Worm (Caenorhabditis elegans): ENCODE measurements around the gene C07A9.5.

The C07A9.5 gene

ce11 chrIII:9720191-9720590 lies 37.6 kb upstream of the C07A9.5 start, which contains the start of gene ncx-7:
TSS of gene ncx-7 (minus strand) at chrIII:9720291.
- no peak for TF ChIP-seq lin-13 (tag; optimal IDR thresholded peaks at IDR 0.05)
- no peak for TF ChIP-seq unc-39 (tag; optimal IDR thresholded peaks at IDR 0.05)
- TF ChIP-seq lin-32 (GFP tag; optimal IDR thresholded peaks at IDR 0.05) = no peak
- TF ChIP-seq mep-1 (tag; optimal IDR thresholded peaks at IDR 0.05) = no peak
- no peak for TF ChIP-seq unc-62 (GFP tag; optimal IDR thresholded peaks at IDR 0.05)
- TF ChIP-seq M03D4.4 (tag; optimal IDR thresholded peaks at IDR 0.05) = no peak
- no peak for TF ChIP-seq flh-1 (GFP tag; optimal IDR thresholded peaks at IDR 0.05)
- no peak for TF ChIP-seq nhr-237 (tag; optimal IDR thresholded peaks at IDR 0.05)
- no peak for TF ChIP-seq zip-8 (tag; optimal IDR thresholded peaks at IDR 0.05)
- no peak for TF ChIP-seq ces-1 (GFP tag; optimal IDR thresholded peaks at IDR 0.05)
- TF ChIP-seq nhr-76 (tag; optimal IDR thresholded peaks at IDR 0.05) = no peak
- no peak for TF ChIP-seq lsy-2 (tag; optimal IDR thresholded peaks at IDR 0.05)
- no peak for TF ChIP-seq snpc-4 (tag; optimal IDR thresholded peaks at IDR 0.05)
- no peak for TF ChIP-seq ceh-83 (GFP tag; optimal IDR thresholded peaks at IDR 0.05)
- TF ChIP-seq elt-1 (tag; optimal IDR thresholded peaks at IDR 0.05; ENCODE audit: borderline replicate concordance, insufficient read depth) = no peak

DNA sequence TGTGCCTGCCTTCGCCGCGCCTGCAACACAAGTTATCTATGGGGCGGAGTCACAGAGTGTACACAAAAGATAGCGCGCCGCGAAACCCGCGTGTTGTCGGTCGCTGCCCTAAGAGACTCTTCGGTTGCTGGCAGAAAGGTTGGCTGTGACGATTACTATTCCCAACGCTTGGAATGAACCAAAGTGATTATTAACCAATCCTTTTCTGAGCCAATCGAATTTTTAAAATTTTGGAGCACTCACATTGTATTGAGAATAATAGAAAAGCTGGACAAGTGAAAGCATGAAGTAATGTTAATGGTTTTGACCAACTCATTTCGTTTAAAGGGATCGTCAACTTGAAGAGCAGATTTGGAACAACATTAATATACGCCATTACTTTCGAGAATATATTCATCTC lies 34.6 kb upstream of the C07A9.5 start:
- TF ChIP-seq tbx-8 (GFP tag; optimal IDR thresholded peaks at IDR 0.05) = no peak
- no peak for TF ChIP-seq flh-1 (GFP tag; optimal IDR thresholded peaks at IDR 0.05)
- no peak for TF ChIP-seq nhr-76 (tag; optimal IDR thresholded peaks at IDR 0.05)
- TF ChIP-seq lsy-2 (tag; optimal IDR thresholded peaks at IDR 0.05) = no peak
- TF ChIP-seq nhr-28 (tag; optimal IDR thresholded peaks at IDR 0.05) = no peak
- TF ChIP-seq unc-62 (GFP tag; optimal IDR thresholded peaks at IDR 0.05) = no peak
- TF ChIP-seq elt-3 (tag; optimal IDR thresholded peaks at IDR 0.05) = no peak
- no peak for TF ChIP-seq ces-1 (GFP tag; optimal IDR thresholded peaks at IDR 0.05)
- TF ChIP-seq ztf-11 (tag; optimal IDR thresholded peaks at IDR 0.05) = no peak
- no peak for TF ChIP-seq zip-8 (tag; optimal IDR thresholded peaks at IDR 0.05)
- no peak for TF ChIP-seq lin-32 (GFP tag; optimal IDR thresholded peaks at IDR 0.05)
- no peak for TF ChIP-seq lin-13 (tag; optimal IDR thresholded peaks at IDR 0.05)
- TF ChIP-seq ceh-39 (tag; optimal IDR thresholded peaks at IDR 0.05) = no peak
- TF ChIP-seq M03D4.4 (tag; optimal IDR thresholded peaks at IDR 0.05) = no peak
- no peak for TF ChIP-seq mep-1 (tag; optimal IDR thresholded peaks at IDR 0.05)
- no peak for TF ChIP-seq sem-2 (GFP tag; optimal IDR thresholded peaks at IDR 0.05)
- TF ChIP-seq drap-1 (GFP tag; optimal IDR thresholded peaks at IDR 0.05) = no peak
- TF ChIP-seq mab-5 (tag; optimal IDR thresholded peaks at IDR 0.05) = no peak
- no peak for TF ChIP-seq blmp-1 (tag; optimal IDR thresholded peaks at IDR 0.05)
- no peak for TF ChIP-seq nhr-12 (tag; optimal IDR thresholded peaks at IDR 0.05)

DNA sequence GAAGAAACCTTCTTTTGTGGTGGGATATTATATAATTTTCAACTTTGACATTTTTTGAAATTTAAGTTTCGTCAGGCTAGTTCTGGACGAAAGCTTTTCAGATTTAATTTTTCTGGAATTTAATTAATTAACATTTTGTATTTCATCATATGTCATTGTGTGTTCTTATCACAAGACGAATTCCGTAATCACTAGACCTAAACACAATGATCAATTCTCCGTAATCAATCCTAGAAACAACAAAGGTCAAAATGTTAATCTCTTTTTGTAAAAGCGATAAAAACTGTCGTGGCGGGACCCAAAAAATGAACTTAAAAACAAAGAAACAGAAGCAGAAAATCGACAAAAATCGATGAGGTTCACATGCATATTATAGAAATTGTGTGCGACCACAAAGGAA lies 32.1 kb upstream of the C07A9.5 start:
- TF ChIP-seq mab-5 (tag; optimal IDR thresholded peaks at IDR 0.05) (no peak), snpc-4 (tag; optimal IDR thresholded peaks at IDR 0.05) (no peak), unc-39 (tag; optimal IDR thresholded peaks at IDR 0.05) (no peak), ceh-39 (tag; optimal IDR thresholded peaks at IDR 0.05) (no peak), lsy-2 (tag; optimal IDR thresholded peaks at IDR 0.05) (no peak), ham-2 (GFP tag; optimal IDR thresholded peaks at IDR 0.05) (no peak), elt-1 (tag; optimal IDR thresholded peaks at IDR 0.05; ENCODE audit: borderline replicate concordance, insufficient read depth) (no peak), hlh-1 (tag; optimal IDR thresholded peaks at IDR 0.05) (no peak)

- TF ChIP-seq nhr-76 (tag; optimal IDR thresholded peaks at IDR 0.05) (no peak), ceh-43 (GFP tag; optimal IDR thresholded peaks at IDR 0.05) (no peak), unc-39 (tag; optimal IDR thresholded peaks at IDR 0.05) (no peak), sptf-1 (tag; optimal IDR thresholded peaks at IDR 0.05) (no peak), nhr-28 (tag; optimal IDR thresholded peaks at IDR 0.05) (no peak), ham-2 (GFP tag; optimal IDR thresholded peaks at IDR 0.05) (no peak), bed-3 (GFP tag; optimal IDR thresholded peaks at IDR 0.05) (no peak), unc-62 (GFP tag; optimal IDR thresholded peaks at IDR 0.05) (no peak)
These were observed 31.2 kb upstream of the C07A9.5 start, which contains the start of gene ncx-6 for ce11 chrIII:9713862-9714261. TSS of gene ncx-6 (minus strand) at chrIII:9713949.

- TF ChIP-seq ces-1 (GFP tag; optimal IDR thresholded peaks at IDR 0.05) = no peak
- no peak for TF ChIP-seq flh-1 (GFP tag; optimal IDR thresholded peaks at IDR 0.05)
- TF ChIP-seq sptf-1 (tag; optimal IDR thresholded peaks at IDR 0.05) = no peak
- TF ChIP-seq lin-13 (tag; optimal IDR thresholded peaks at IDR 0.05) = no peak
- peak; percentile 81 for TF ChIP-seq zip-8 (tag; optimal IDR thresholded peaks at IDR 0.05)
These were observed 30.6 kb upstream of the C07A9.5 start for ce11 chrIII:9713182-9713581.
